Fruit fly (Drosophila melanogaster) whole organism, embryonic: ENCODE data around the gene Spec2.

Experiments
- B-H1 ChIP-seq: fragments of 200-800 bp; sonication (Bioruptor generic); IDR thresholded peaks from 3 replicates; pipeline ENCODE4 v1.3.6; 2022; ENCODE audit warnings: missing biosample characterization, missing genetic modification characterization
- CG10654 ChIP-seq: fragments of 200-800 bp; sonication (Bioruptor generic); optimal IDR thresholded peaks from 2 replicates; lab custom pipeline; 2016; ENCODE audit warnings: missing biosample characterization, missing genetic modification characterization
- CG11093 ChIP-seq: fragments of 200-800 bp; sonication (Bioruptor generic); IDR thresholded peaks from 3 replicates; pipeline ENCODE4 v1.3.6; 2022; ENCODE audit warnings: missing biosample characterization, missing genetic modification characterization
- CG12659 ChIP-seq: fragments of 200-800 bp; sonication (Bioruptor generic); optimal IDR thresholded peaks from 3 replicates; lab custom pipeline; 2017; ENCODE audit warnings: mild to moderate bottlenecking, missing biosample characterization, missing genetic modification reagents, missing genetic modification characterization
- CG17328 ChIP-seq: fragments of 200-800 bp; sonication (Bioruptor generic); IDR thresholded peaks from 2 replicates; pipeline ENCODE4 v1.3.6; 2022; ENCODE audit warnings: missing biosample characterization, missing genetic modification characterization
- CG1832 ChIP-seq: fragments of 200-800 bp; sonication (Bioruptor generic); optimal IDR thresholded peaks from 2 replicates; lab custom pipeline; 2017; ENCODE audit warnings: missing biosample characterization, mild to moderate bottlenecking, missing genetic modification characterization, inconsistent platforms
- CG4617 ChIP-seq: fragments of 200-800 bp; sonication (Bioruptor generic); optimal IDR thresholded peaks from 3 replicates; lab custom pipeline; 2016; ENCODE audit warnings: missing biosample characterization, missing genetic modification characterization, borderline replicate concordance
- CG6254 ChIP-seq: fragments of 200-800 bp; sonication (Bioruptor generic); optimal IDR thresholded peaks from 3 replicates; lab custom pipeline; 2017; ENCODE audit warnings: mild to moderate bottlenecking, missing biosample characterization, missing genetic modification reagents, missing genetic modification characterization
- CG6683 ChIP-seq: fragments of 200-800 bp; sonication (Bioruptor generic); optimal IDR thresholded peaks from 2 replicates; lab custom pipeline; 2017; ENCODE audit warnings: missing biosample characterization, mild to moderate bottlenecking, missing genetic modification characterization, missing genetic modification reagents
- CG6854 ChIP-seq: fragments of 200-800 bp; sonication (Bioruptor generic); optimal IDR thresholded peaks from 3 replicates; lab custom pipeline; 2017; ENCODE audit warnings: missing biosample characterization, mild to moderate bottlenecking, missing genetic modification characterization
- CG7786 ChIP-seq: fragments of 200-800 bp; sonication (Bioruptor generic); optimal IDR thresholded peaks from 2 replicates; lab custom pipeline; 2016; ENCODE audit warnings: missing biosample characterization, missing genetic modification characterization
- CG7987 ChIP-seq: fragments of 200-800 bp; sonication (Bioruptor generic); optimal IDR thresholded peaks from 2 replicates; lab custom pipeline; 2018; ENCODE audit warnings: missing biosample characterization, mild to moderate bottlenecking, missing genetic modification characterization, moderate library complexity
- CG9215 ChIP-seq: fragments of 200-800 bp; sonication (Bioruptor generic); IDR thresholded peaks from 2 replicates; pipeline ENCODE4 v1.3.6; 2022; ENCODE audit warnings: missing biosample characterization, missing genetic modification characterization
- CG9437 ChIP-seq: fragments of 200-800 bp; sonication (Bioruptor generic); optimal IDR thresholded peaks from 2 replicates; lab custom pipeline; 2018; ENCODE audit warnings: missing biosample characterization, mild to moderate bottlenecking, missing genetic modification characterization
- D19A ChIP-seq: fragments of 200-800 bp; optimal IDR thresholded peaks from 3 replicates; lab custom pipeline; 2019; ENCODE audit warnings: missing biosample characterization, mild to moderate bottlenecking, missing genetic modification characterization, moderate library complexity
- Dad ChIP-seq: fragments of 200-800 bp; sonication (Bioruptor generic); optimal IDR thresholded peaks from 3 replicates; lab custom pipeline; 2016; ENCODE audit warnings: missing biosample characterization, missing genetic modification characterization
- Dfd ChIP-seq, 2 experiments: fragments of >200 bp; optimal IDR thresholded peaks; 2 replicates each; lab custom pipeline; 2017; ENCODE audit warnings: missing biosample characterization in 2 of 2, missing genetic modification characterization in 2 of 2
- E2f1 ChIP-seq: fragments of 200-800 bp; sonication (Bioruptor generic); IDR thresholded peaks from 2 replicates; pipeline ENCODE4 v1.3.6; 2022; ENCODE audit warnings: missing biosample characterization, missing genetic modification characterization
- E2f2 ChIP-seq: fragments of 200-800 bp; sonication (Bioruptor generic); IDR thresholded peaks from 2 replicates; pipeline ENCODE4 v1.3.6; 2022; ENCODE audit warnings: missing biosample characterization, missing genetic modification characterization
- Hmx ChIP-seq: fragments of 200-800 bp; sonication (Bioruptor generic); optimal IDR thresholded peaks from 2 replicates; lab custom pipeline; 2016; ENCODE audit warnings: missing biosample characterization, missing genetic modification characterization
- Hr39 ChIP-seq: fragments of >200 bp; optimal IDR thresholded peaks from 2 replicates; lab custom pipeline; 2017
- Med ChIP-seq: fragments of 200-800 bp; sonication (Bioruptor generic); peaks from one replicate; lab custom pipeline; 2016; ENCODE audit warnings: missing biosample characterization, missing genetic modification characterization, mild to moderate bottlenecking, inconsistent platforms, moderate library complexity
- Mes4 ChIP-seq: fragments of 200-800 bp; sonication (Bioruptor generic); optimal IDR thresholded peaks from 2 replicates; lab custom pipeline; 2016; ENCODE audit warnings: missing biosample characterization, missing genetic modification characterization
- NfI ChIP-seq: fragments of 200-800 bp; sonication (Bioruptor generic); optimal IDR thresholded peaks from 3 replicates; lab custom pipeline; 2018; ENCODE audit warnings: missing biosample characterization, mild to moderate bottlenecking, missing genetic modification characterization, moderate library complexity
- Opbp ChIP-seq: fragments of 200-800 bp; sonication (Bioruptor generic); IDR thresholded peaks from 3 replicates; pipeline ENCODE4 v1.3.6; 2022; ENCODE audit warnings: missing biosample characterization, missing genetic modification characterization; ENCODE audit not compliant: partially characterized antibody
- Sin3A ChIP-seq: fragments of >200 bp; optimal IDR thresholded peaks from 2 replicates; lab custom pipeline; 2018
- Xbp1 ChIP-seq: fragments of 200-800 bp; sonication (Bioruptor generic); optimal IDR thresholded peaks from 3 replicates; lab custom pipeline; 2016; ENCODE audit warnings: missing biosample characterization, mild to moderate bottlenecking, missing genetic modification characterization
- ato ChIP-seq: fragments of 200-800 bp; sonication (Bioruptor generic); IDR thresholded peaks from 2 replicates; pipeline ENCODE4 v1.3.6; 2022; ENCODE audit warnings: missing biosample characterization, missing genetic modification characterization; ENCODE audit not compliant: partially characterized antibody
- bab2 ChIP-seq: fragments of 200-800 bp; sonication (Bioruptor generic); optimal IDR thresholded peaks from 2 replicates; lab custom pipeline; 2016; ENCODE audit warnings: missing biosample characterization, missing genetic modification characterization
- bbx ChIP-seq: fragments of 200-800 bp; sonication (Bioruptor generic); IDR thresholded peaks from 2 replicates; pipeline ENCODE4 v1.3.6; 2022; ENCODE audit warnings: missing biosample characterization, missing genetic modification characterization; ENCODE audit not compliant: partially characterized antibody
- caup ChIP-seq: fragments of 200-800 bp; sonication (Bioruptor generic); optimal IDR thresholded peaks from 3 replicates; lab custom pipeline; 2017; ENCODE audit warnings: missing biosample characterization, mild to moderate bottlenecking, missing genetic modification characterization, moderate library complexity; ENCODE audit not compliant: severe bottlenecking
- da ChIP-seq: fragments of 200-800 bp; sonication (Bioruptor generic); optimal IDR thresholded peaks from 2 replicates; lab custom pipeline; 2016; ENCODE audit warnings: missing biosample characterization, missing genetic modification characterization
- fd64A ChIP-seq: fragments of 200-800 bp; sonication (Bioruptor generic); optimal IDR thresholded peaks from 3 replicates; lab custom pipeline; 2018; ENCODE audit warnings: missing biosample characterization, mild to moderate bottlenecking, missing genetic modification characterization
- gem ChIP-seq: fragments of 200-800 bp; sonication (Bioruptor generic); optimal IDR thresholded peaks from 2 replicates; lab custom pipeline; 2019; ENCODE audit warnings: missing biosample characterization, mild to moderate bottlenecking, missing genetic modification characterization, moderate library complexity
- grn ChIP-seq: fragments of 200-800 bp; sonication (Bioruptor generic); optimal IDR thresholded peaks from 3 replicates; lab custom pipeline; 2017; ENCODE audit warnings: missing biosample characterization, missing genetic modification characterization
- gsb ChIP-seq: fragments of 200-800 bp; sonication (Bioruptor generic); IDR thresholded peaks from 2 replicates; pipeline ENCODE4 v1.3.6; 2022; ENCODE audit warnings: missing biosample characterization, missing genetic modification characterization
- hkb ChIP-seq, 2 experiments: fragments of 200-800 bp in 1 of 2; fragments of >200 bp in 1 of 2; sonication (Bioruptor generic) in 1 of 2; IDR thresholded peaks in 1 of 2; optimal IDR thresholded peaks in 1 of 2; 2 replicates each; pipeline versions ENCODE4 v1.3.6 to Lab custom; 2017 to 2022; ENCODE audit warnings: missing biosample characterization in 1 of 2, missing genetic modification characterization in 1 of 2
- lmd ChIP-seq: fragments of 200-800 bp; sonication (Bioruptor generic); IDR thresholded peaks from 2 replicates; pipeline ENCODE4 v1.3.6; 2022; ENCODE audit warnings: missing biosample characterization, missing genetic modification characterization
- onecut ChIP-seq: fragments of 200-800 bp; sonication (Bioruptor generic); IDR thresholded peaks from 2 replicates; pipeline ENCODE4 v1.3.6; 2022; ENCODE audit warnings: missing biosample characterization, missing genetic modification characterization
- pzg ChIP-seq: fragments of 200-800 bp; sonication (Bioruptor generic); optimal IDR thresholded peaks from 3 replicates; lab custom pipeline; 2018; ENCODE audit warnings: missing biosample characterization, mild to moderate bottlenecking, missing genetic modification characterization, moderate library complexity
- shn ChIP-seq: fragments of 200-800 bp; sonication (Bioruptor generic); optimal IDR thresholded peaks from 3 replicates; lab custom pipeline; 2016; ENCODE audit warnings: missing biosample characterization, missing genetic modification characterization
- slbo ChIP-seq: fragments of 200-800 bp; sonication (Bioruptor generic); IDR thresholded peaks from 2 replicates; pipeline ENCODE4 v1.3.6; 2022; ENCODE audit warnings: missing biosample characterization, missing genetic modification characterization
- tgo ChIP-seq: fragments of 200-800 bp; sonication (Bioruptor generic); IDR thresholded peaks from 3 replicates; pipeline ENCODE4 v1.3.6; 2022; ENCODE audit warnings: missing biosample characterization, missing genetic modification characterization
- tll ChIP-seq, 2 experiments: fragments of 200-800 bp in 1 of 2; fragments of >200 bp in 1 of 2; sonication (Bioruptor generic) in 1 of 2; optimal IDR thresholded peaks; 2 replicates each; lab custom pipeline; 2017 to 2019; ENCODE audit warnings: missing biosample characterization in 2 of 2, missing genetic modification characterization in 2 of 2, mild to moderate bottlenecking in 1 of 2, moderate library complexity in 1 of 2
- tup ChIP-seq: fragments of 200-800 bp; sonication (Bioruptor generic); optimal IDR thresholded peaks from 2 replicates; lab custom pipeline; 2016; ENCODE audit warnings: missing biosample characterization, mild to moderate bottlenecking, missing genetic modification characterization, moderate library complexity
- wdn ChIP-seq: fragments of 200-800 bp; sonication (Bioruptor generic); IDR thresholded peaks from 2 replicates; pipeline ENCODE4 v1.3.6; 2022; ENCODE audit warnings: missing biosample characterization, missing genetic modification characterization
- wek ChIP-seq: fragments of 200-800 bp; sonication (Bioruptor generic); optimal IDR thresholded peaks from 3 replicates; lab custom pipeline; 2018; ENCODE audit warnings: missing biosample characterization, mild to moderate bottlenecking, missing genetic modification characterization, moderate library complexity
- z ChIP-seq: fragments of 200-800 bp; sonication (Bioruptor generic); IDR thresholded peaks from 3 replicates; pipeline ENCODE4 v1.3.6; 2022; ENCODE audit warnings: missing biosample characterization, missing genetic modification characterization
- zen ChIP-seq: fragments of 200-800 bp; sonication (Bioruptor generic); optimal IDR thresholded peaks from 3 replicates; lab custom pipeline; 2018; ENCODE audit warnings: missing biosample characterization, mild to moderate bottlenecking, missing genetic modification characterization, moderate library complexity

Spec2 gene

dm6 chr3R:5672658-5673217 lies 48.8 kb upstream of the Spec2 start (continued):
- no peak for TF ChIP-seq Hmx
- TF ChIP-seq CG6683 = peak; percentile 81
- peak; percentile 97 for TF ChIP-seq CG7987 (GFP tag; lab: Kevin White, UChicago)
- 0 out of 2 replicates have a peak, but pooled peaks have one; percentile 24 for TF ChIP-seq wdn
- 0 out of 3 replicates have a peak, but pooled peaks have one; percentile 42 for TF ChIP-seq z (GFP tag; lab: Robert Waterston, UW)
- TF ChIP-seq Opbp (GFP tag; lab: Robert Waterston, UW) = no peak
- peak; percentile 19 for TF ChIP-seq pzg
- peak; percentile 90 for TF ChIP-seq caup (GFP tag; lab: Kevin White, UChicago)
- no peak for TF ChIP-seq lmd (GFP tag; lab: Robert Waterston, UW)
- TF ChIP-seq tup (GFP tag; lab: Kevin White, UChicago) = peak; percentile 48
- peak; percentile 41 for TF ChIP-seq CG10654 (GFP tag; lab: Kevin White, UChicago)
- peak; percentile 54; the same call in 1 of the 2 replicates for TF ChIP-seq E2f2 (GFP tag; lab: Robert Waterston, UW)
- TF ChIP-seq slbo (GFP tag; lab: Robert Waterston, UW) = 0 out of 2 replicates have a peak, but pooled peaks have one; percentile 18
- TF ChIP-seq Dfd (GFP tag; optimal IDR thresholded peaks at IDR 0.05; lab: Kevin White, UChicago) = no peak
- peak; percentile 96 for TF ChIP-seq wek
- peak; percentile 51 for TF ChIP-seq zen (tag; lab: Kevin White, UChicago)
- TF ChIP-seq Hr39 (lab: Kevin White, UChicago) = no peak
- peak; percentile 26; the same call in 1 of the 3 replicates for TF ChIP-seq B-H1 (GFP tag; lab: Robert Waterston, UW)
- TF ChIP-seq CG9437 (GFP tag; lab: Kevin White, UChicago) = no peak
- TF ChIP-seq NfI (GFP tag; lab: Kevin White, UChicago) = peak; percentile 68
- TF ChIP-seq onecut (GFP tag; lab: Robert Waterston, UW) = peak; percentile 81
- TF ChIP-seq CG4617 (GFP tag; lab: Kevin White, UChicago) = peak; percentile 25
- TF ChIP-seq fd64A (GFP tag; lab: Kevin White, UChicago) = peak; percentile 96
- peak; percentile 65 for TF ChIP-seq D19A (tag; lab: Kevin White, UChicago)
- peak; percentile 64 for TF ChIP-seq Mes4 (GFP tag; lab: Kevin White, UChicago)
- TF ChIP-seq Dad (GFP tag; lab: Kevin White, UChicago) = peak; percentile 54
- 0 out of 2 replicates have a peak, but pooled peaks have one; percentile 39 for TF ChIP-seq bbx (GFP tag; lab: Robert Waterston, UW)
- TF ChIP-seq gem (tag; lab: Kevin White, UChicago) = peak; percentile 73
- peak; percentile 98 for TF ChIP-seq Med (GFP tag; lab: Kevin White, UChicago)
- TF ChIP-seq CG7786 (GFP tag; lab: Kevin White, UChicago) = peak; percentile 48
- TF ChIP-seq tgo = no peak
- peak; percentile 84 for TF ChIP-seq CG12659 (GFP tag; lab: Kevin White, UChicago)
- peak; percentile 57 for TF ChIP-seq CG17328 (GFP tag; lab: Robert Waterston, UW)
- TF ChIP-seq Sin3A (lab: Kevin White, UChicago) = no peak
- TF ChIP-seq da = no peak
- TF ChIP-seq CG6854 = peak; percentile 83
- TF ChIP-seq CG11093 (GFP tag; lab: Robert Waterston, UW) = peak; percentile 36; the same call in 1 of the 3 replicates
- peak; percentile 6 for TF ChIP-seq shn (GFP tag; lab: Kevin White, UChicago)
- peak; percentile 40 for TF ChIP-seq Xbp1
- no peak for TF ChIP-seq hkb (optimal IDR thresholded peaks at IDR 0.05; lab: Kevin White, UChicago)
- peak; percentile 78 for TF ChIP-seq hkb (GFP tag; IDR thresholded peaks at IDR 0.05; lab: Robert Waterston, UW)
- TF ChIP-seq bab2 (GFP tag; lab: Kevin White, UChicago) = peak; percentile 77
- TF ChIP-seq E2f1 (GFP tag; lab: Robert Waterston, UW) = 0 out of 2 replicates have a peak, but pooled peaks have one; percentile 10
- TF ChIP-seq ato (GFP tag; lab: Robert Waterston, UW) = no peak
- TF ChIP-seq grn (GFP tag; lab: Kevin White, UChicago) = peak; percentile 73
- no peak for TF ChIP-seq tll (GFP tag; optimal IDR thresholded peaks at IDR 0.05; lab: Kevin White, UChicago)
- peak; percentile 31; the same call in 1 of the 2 replicates for TF ChIP-seq gsb (GFP tag; lab: Robert Waterston, UW)
- no peak for TF ChIP-seq CG9215
- TF ChIP-seq CG1832 (GFP tag; lab: Kevin White, UChicago) = no peak
- peak; percentile 66 for TF ChIP-seq CG6254 (GFP tag; lab: Kevin White, UChicago)
